Worm (Caenorhabditis elegans): ENCODE data around the gene spin-3.

- no peak for TF ChIP-seq ceh-36 (tag; optimal IDR thresholded peaks at IDR 0.05)
- TF ChIP-seq ama-1 (optimal IDR thresholded peaks at IDR 0.05): no peak
- no peak for TF ChIP-seq B0310.2 (tag; optimal IDR thresholded peaks at IDR 0.05)
- TF ChIP-seq ets-7 (tag; optimal IDR thresholded peaks at IDR 0.05): no peak
These were observed 33.1 kb downstream of the spin-3 start for ce11 chrX:13163185-13163584.
